Fruit fly (Drosophila melanogaster) Kc167 (cell line): Measurements from ENCODE around the gene CG42553.

ENCODE experiments used
- Sin3A ChIP-seq: fragments of >200 bp; optimal IDR thresholded peaks from 2 replicates; lab custom pipeline; 2018; ENCODE audit warnings: missing external identifiers
- h ChIP-seq: fragments of >200 bp; optimal IDR thresholded peaks from 3 replicates; lab custom pipeline; 2018; ENCODE audit warnings: missing external identifiers
- insv ChIP-seq: fragments of >200 bp; optimal IDR thresholded peaks from 3 replicates; lab custom pipeline; 2018; ENCODE audit warnings: missing external identifiers
- psq ChIP-seq: fragments of >200 bp; optimal IDR thresholded peaks from 2 replicates; lab custom pipeline; 2017; ENCODE audit warnings: missing external identifiers
- ttk ChIP-seq: sonication (Bioruptor generic); optimal IDR thresholded peaks from 2 replicates; lab custom pipeline; 2017; ENCODE audit warnings: missing external identifiers

DNA sequence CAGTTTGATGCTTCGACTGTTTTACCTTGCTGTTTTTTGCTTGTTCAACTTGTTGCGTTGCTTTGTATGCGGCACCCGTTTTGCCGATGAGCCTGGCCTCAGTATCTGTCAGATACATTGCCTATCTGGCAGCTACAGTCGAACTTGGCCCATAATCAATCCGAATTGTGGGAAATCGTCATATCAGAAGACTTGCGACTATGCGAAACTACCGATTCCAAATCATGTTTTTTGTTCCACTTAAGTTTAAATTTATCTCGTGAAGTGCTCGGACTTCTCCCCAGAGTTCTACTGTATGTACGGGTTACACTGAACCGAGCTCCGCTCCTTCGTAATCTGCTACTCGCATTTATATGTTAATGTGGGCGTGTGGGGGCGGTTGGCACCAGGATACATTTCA is 50.3 kb downstream of the CG42553 start:
- TF ChIP-seq h (no peak), ttk (lab: Kevin White, UChicago) (no peak), psq (lab: Kevin White, UChicago) (no peak), Sin3A (no peak), insv (lab: Kevin White, UChicago) (no peak)
